Worm (Caenorhabditis elegans): Measurements from ENCODE around the gene kin-16.

- TF ChIP-seq unc-130 (tag; optimal IDR thresholded peaks at IDR 0.05) (no peak), snpc-4 (tag; optimal IDR thresholded peaks at IDR 0.05) (no peak), nhr-76 (tag; optimal IDR thresholded peaks at IDR 0.05) (no peak), lin-13 (GFP tag; optimal IDR thresholded peaks at IDR 0.05) (no peak), aly-2 (tag; optimal IDR thresholded peaks at IDR 0.05) (no peak), unc-62 (GFP tag; optimal IDR thresholded peaks at IDR 0.05) (no peak), ztf-4 (tag; optimal IDR thresholded peaks at IDR 0.05) (no peak), ceh-82 (tag; optimal IDR thresholded peaks at IDR 0.05) (no peak), fkh-4 (tag; optimal IDR thresholded peaks at IDR 0.05; ENCODE audit: borderline replicate concordance) (no peak), ceh-90 (tag; optimal IDR thresholded peaks at IDR 0.05) (no peak), nhr-12 (tag; optimal IDR thresholded peaks at IDR 0.05) (no peak), lsy-2 (tag; optimal IDR thresholded peaks at IDR 0.05) (no peak), ama-1 (optimal IDR thresholded peaks at IDR 0.05) (no peak)
Observed at ce11 chrII:9480006-9480405, 44.1 kb upstream of the kin-16 start, which contains the start of gene T19H5.7.
